Worm (Caenorhabditis elegans) whole organism, early embryonic: Measurements from ENCODE around the gene T22G5.1.

ENCODE experiments used
- ama-1 ChIP-seq: fragments of 150-350 bp; optimal IDR thresholded peaks from 2 replicates; lab custom pipeline; 2014
- ceh-13 ChIP-seq: fragments of 200-800 bp; sonication (Bioruptor generic); optimal IDR thresholded peaks from 2 replicates; lab custom pipeline; 2018; ENCODE audit warnings: mild to moderate bottlenecking, missing genetic modification characterization, missing compliant biosample characterization
- ceh-36 ChIP-seq: sonication (generic microtip); optimal IDR thresholded peaks from 2 replicates; lab custom pipeline; 2016; ENCODE audit warnings: missing genetic modification characterization, inconsistent platforms, missing compliant biosample characterization
- ets-7 ChIP-seq: sonication (generic microtip); optimal IDR thresholded peaks from 2 replicates; lab custom pipeline; 2016; ENCODE audit warnings: missing genotype, missing genetic modification characterization, missing compliant biosample characterization
- flt-1 ChIP-seq: fragments of 200-800 bp; sonication (Bioruptor generic); IDR thresholded peaks from 2 replicates; pipeline ENCODE4 v1.3.6; 2022; ENCODE audit warnings: missing genetic modification characterization, missing compliant biosample characterization
- pes-1 ChIP-seq: fragments of 200-800 bp; sonication (Bioruptor generic); IDR thresholded peaks from 2 replicates; pipeline ENCODE4 v1.3.6; 2022; ENCODE audit warnings: missing genetic modification reagents, missing genetic modification characterization, missing compliant biosample characterization
- scrt-1 ChIP-seq: fragments of 200-800 bp; sonication (Bioruptor generic); IDR thresholded peaks from 2 replicates; pipeline ENCODE4 v1.3.6; 2022; ENCODE audit warnings: missing genetic modification characterization, missing compliant biosample characterization
- tbx-11 ChIP-seq: fragments of 200-800 bp; sonication (Bioruptor generic); IDR thresholded peaks from 2 replicates; pipeline ENCODE4 v1.3.6; 2022; ENCODE audit warnings: missing genetic modification characterization, missing compliant biosample characterization
- tra-4 ChIP-seq: sonication (generic microtip); optimal IDR thresholded peaks from 2 replicates; lab custom pipeline; 2017; ENCODE audit warnings: missing genetic modification characterization, missing compliant biosample characterization

DNA sequence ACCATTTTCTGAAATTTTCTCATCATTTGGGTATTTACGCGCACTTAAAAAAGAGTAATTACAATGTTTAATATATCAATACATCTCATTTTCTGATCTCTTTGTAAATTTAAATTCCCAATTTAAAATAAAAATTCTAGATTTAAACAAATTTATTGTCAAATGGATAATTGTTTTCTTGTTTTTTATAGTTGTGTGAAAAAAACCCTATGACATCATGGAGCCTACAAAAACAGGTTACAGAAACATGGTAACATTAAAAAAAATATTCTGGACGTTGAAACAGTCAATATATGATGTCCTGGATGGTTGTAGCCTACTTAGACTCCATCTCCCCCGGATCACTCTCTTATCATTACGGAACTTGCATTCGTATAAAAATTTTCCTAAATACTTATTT, 12.9 kb downstream of the T22G5.1 start, which contains the start of gene spp-12:
- TF ChIP-seq tbx-11 (GFP tag; lab: Robert Waterston, UW) (no peak), ama-1 (lab: Kevin White, UChicago) (no peak), ceh-36 (tag; lab: Kevin White, UChicago) (no peak), ceh-13 (GFP tag; lab: Kevin White, UChicago) (no peak), scrt-1 (GFP tag; lab: Robert Waterston, UW) (no peak), flt-1 (GFP tag; lab: Robert Waterston, UW) (no peak), tra-4 (tag; lab: Kevin White, UChicago) (no peak), pes-1 (no peak), ets-7 (tag; lab: Kevin White, UChicago) (no peak)
